Worm (Caenorhabditis elegans) whole organism, late embryonic: ENCODE results near the gene rfip-1.

Source experiments
- C38D4.7 ChIP-seq: fragments of 200-800 bp; sonication (Bioruptor generic); optimal IDR thresholded peaks from 2 replicates; lab custom pipeline; 2018; ENCODE audit warnings: mild to moderate bottlenecking, missing genetic modification characterization, moderate library complexity, missing compliant biosample characterization
- F13H6.1 ChIP-seq: sonication (generic microtip); optimal IDR thresholded peaks from 2 replicates; lab custom pipeline; 2016; ENCODE audit warnings: missing genetic modification characterization, missing compliant biosample characterization
- K09A11.1 ChIP-seq: sonication (generic microtip); optimal IDR thresholded peaks from 2 replicates; lab custom pipeline; 2017; ENCODE audit warnings: antibody characterized with exemption, mild to moderate bottlenecking, missing genetic modification characterization, missing compliant biosample characterization; ENCODE audit not compliant: insufficient read depth
- ahr-1 ChIP-seq: sonication (generic microtip); optimal IDR thresholded peaks from 2 replicates; lab custom pipeline; 2016; ENCODE audit warnings: missing genetic modification characterization, missing compliant biosample characterization
- ama-1 ChIP-seq: fragments of 150-350 bp; optimal IDR thresholded peaks from 2 replicates; lab custom pipeline; 2014
- ceh-18 ChIP-seq: sonication (generic microtip); optimal IDR thresholded peaks from 2 replicates; lab custom pipeline; 2016; ENCODE audit warnings: missing genetic modification characterization, missing compliant biosample characterization
- ceh-2 ChIP-seq: sonication (generic microtip); optimal IDR thresholded peaks from 2 replicates; lab custom pipeline; 2016; ENCODE audit warnings: missing genotype, missing genetic modification characterization, missing compliant biosample characterization
- ceh-24 ChIP-seq: sonication (generic microtip); optimal IDR thresholded peaks from 2 replicates; lab custom pipeline; 2016; ENCODE audit warnings: mild to moderate bottlenecking, missing genetic modification characterization, missing compliant biosample characterization
- ceh-30 ChIP-seq: fragments of 150-350 bp; optimal IDR thresholded peaks from 2 replicates; lab custom pipeline; 2014; ENCODE audit warnings: missing biosample characterization, missing genetic modification characterization
- ceh-34 ChIP-seq: sonication (generic microtip); optimal IDR thresholded peaks from 2 replicates; lab custom pipeline; 2016; ENCODE audit warnings: mild to moderate bottlenecking, missing genetic modification characterization, missing compliant biosample characterization
- ceh-9 ChIP-seq: sonication (generic microtip); optimal IDR thresholded peaks from 2 replicates; lab custom pipeline; 2016; ENCODE audit warnings: mild to moderate bottlenecking, missing genetic modification characterization, inconsistent platforms, missing compliant biosample characterization
- che-1 ChIP-seq: sonication (generic microtip); optimal IDR thresholded peaks from 2 replicates; lab custom pipeline; 2016; ENCODE audit warnings: mild to moderate bottlenecking, missing genetic modification characterization, missing compliant biosample characterization
- dmd-4 ChIP-seq: sonication (generic microtip); optimal IDR thresholded peaks from 2 replicates; lab custom pipeline; 2016; ENCODE audit warnings: borderline replicate concordance, missing genetic modification characterization, missing compliant biosample characterization
- dve-1 ChIP-seq: sonication (generic microtip); optimal IDR thresholded peaks from 2 replicates; lab custom pipeline; 2017; ENCODE audit warnings: antibody characterized with exemption, mild to moderate bottlenecking, missing genetic modification characterization, missing compliant biosample characterization
- elt-2 ChIP-seq: sonication (generic microtip); optimal IDR thresholded peaks from 2 replicates; lab custom pipeline; 2016; ENCODE audit warnings: missing genetic modification reagents, missing genetic modification characterization, missing compliant biosample characterization
- ets-4 ChIP-seq: sonication (generic microtip); optimal IDR thresholded peaks from 2 replicates; lab custom pipeline; 2016; ENCODE audit warnings: missing genetic modification characterization, missing compliant biosample characterization
- eyg-1 ChIP-seq: sonication (generic microtip); optimal IDR thresholded peaks from 2 replicates; lab custom pipeline; 2016; ENCODE audit warnings: missing genotype, missing genetic modification characterization, missing compliant biosample characterization
- fkh-6 ChIP-seq: sonication (generic microtip); optimal IDR thresholded peaks from 2 replicates; lab custom pipeline; 2016; ENCODE audit warnings: missing genetic modification characterization, missing compliant biosample characterization
- gmeb-2 ChIP-seq: sonication (generic microtip); optimal IDR thresholded peaks from 2 replicates; lab custom pipeline; 2016; ENCODE audit warnings: missing genetic modification characterization, inconsistent platforms, missing compliant biosample characterization
- hlh-13 ChIP-seq: fragments of 200-800 bp; sonication (Bioruptor generic); optimal IDR thresholded peaks from 2 replicates; lab custom pipeline; 2018; ENCODE audit warnings: mild to moderate bottlenecking, missing genetic modification characterization, missing compliant biosample characterization
- lim-6 ChIP-seq: sonication (generic microtip); optimal IDR thresholded peaks from 2 replicates; lab custom pipeline; 2016; ENCODE audit warnings: missing genetic modification characterization, missing compliant biosample characterization
- madf-2 ChIP-seq: sonication (generic microtip); optimal IDR thresholded peaks from 2 replicates; lab custom pipeline; 2017; ENCODE audit warnings: missing genetic modification characterization, missing compliant biosample characterization
- nfya-1 ChIP-seq: sonication (generic microtip); optimal IDR thresholded peaks from 2 replicates; lab custom pipeline; 2017; ENCODE audit warnings: missing genetic modification characterization, mild to moderate bottlenecking, missing compliant biosample characterization, antibody characterized with exemption, moderate library complexity
- odd-2 ChIP-seq: sonication (generic microtip); optimal IDR thresholded peaks from 2 replicates; lab custom pipeline; 2017; ENCODE audit warnings: antibody characterized with exemption, mild to moderate bottlenecking, missing genetic modification characterization, missing compliant biosample characterization
- pat-9 ChIP-seq: fragments of 200-800 bp; sonication (Bioruptor generic); optimal IDR thresholded peaks from 2 replicates; lab custom pipeline; 2018; ENCODE audit warnings: mild to moderate bottlenecking, missing genetic modification characterization, moderate library complexity, missing compliant biosample characterization
- pax-1 ChIP-seq: fragments of 150-350 bp; optimal IDR thresholded peaks from 2 replicates; lab custom pipeline; 2014; ENCODE audit warnings: missing biosample characterization, missing genetic modification characterization
- pha-2 ChIP-seq: sonication (generic microtip); optimal IDR thresholded peaks from 2 replicates; lab custom pipeline; 2017; ENCODE audit warnings: mild to moderate bottlenecking, missing genetic modification characterization, missing compliant biosample characterization
- pha-4 ChIP-seq: fragments of 150-350 bp; optimal IDR thresholded peaks from 2 replicates; lab custom pipeline; 2018; ENCODE audit warnings: missing biosample characterization, missing genetic modification reagents, missing genetic modification characterization
- rnt-1 ChIP-seq: sonication (generic microtip); optimal IDR thresholded peaks from 2 replicates; lab custom pipeline; 2016; ENCODE audit warnings: missing genetic modification characterization, missing compliant biosample characterization
- sdc-2 ChIP-seq: sonication (generic microtip); optimal IDR thresholded peaks from 2 replicates; lab custom pipeline; 2016; ENCODE audit warnings: missing genotype, missing genetic modification characterization, missing compliant biosample characterization
- sox-2 ChIP-seq: fragments of 200-800 bp; sonication (Bioruptor generic); IDR thresholded peaks from 2 replicates; pipeline ENCODE4 v1.3.6; 2022; ENCODE audit warnings: missing genetic modification reagents, missing genetic modification characterization, missing compliant biosample characterization
- tbx-2 ChIP-seq: sonication (generic microtip); optimal IDR thresholded peaks from 2 replicates; lab custom pipeline; 2016; ENCODE audit warnings: missing genetic modification characterization, missing compliant biosample characterization
- tbx-7 ChIP-seq: sonication (generic microtip); optimal IDR thresholded peaks from 2 replicates; lab custom pipeline; 2016; ENCODE audit warnings: missing genotype, missing genetic modification characterization, missing compliant biosample characterization
- unc-3 ChIP-seq, 2 experiments: fragments of 200-800 bp in 1 of 2; sonication (Bioruptor generic) in 1 of 2; sonication (generic microtip) in 1 of 2; conservative IDR thresholded peaks in 1 of 2; optimal IDR thresholded peaks in 1 of 2; 2 replicates each; pipeline versions ENCODE4 v1.3.6 to Lab custom; 2016 to 2022; ENCODE audit warnings: missing compliant biosample characterization in 2 of 2, missing genetic modification characterization in 2 of 2, missing genetic modification reagents in 1 of 2
- unc-42 ChIP-seq: sonication (generic microtip); optimal IDR thresholded peaks from 2 replicates; lab custom pipeline; 2016; ENCODE audit warnings: missing genotype, missing genetic modification characterization, missing compliant biosample characterization
- unc-86 ChIP-seq: sonication (generic microtip); optimal IDR thresholded peaks from 2 replicates; lab custom pipeline; 2016; ENCODE audit warnings: missing genetic modification characterization, missing compliant biosample characterization

Gene rfip-1

DNA sequence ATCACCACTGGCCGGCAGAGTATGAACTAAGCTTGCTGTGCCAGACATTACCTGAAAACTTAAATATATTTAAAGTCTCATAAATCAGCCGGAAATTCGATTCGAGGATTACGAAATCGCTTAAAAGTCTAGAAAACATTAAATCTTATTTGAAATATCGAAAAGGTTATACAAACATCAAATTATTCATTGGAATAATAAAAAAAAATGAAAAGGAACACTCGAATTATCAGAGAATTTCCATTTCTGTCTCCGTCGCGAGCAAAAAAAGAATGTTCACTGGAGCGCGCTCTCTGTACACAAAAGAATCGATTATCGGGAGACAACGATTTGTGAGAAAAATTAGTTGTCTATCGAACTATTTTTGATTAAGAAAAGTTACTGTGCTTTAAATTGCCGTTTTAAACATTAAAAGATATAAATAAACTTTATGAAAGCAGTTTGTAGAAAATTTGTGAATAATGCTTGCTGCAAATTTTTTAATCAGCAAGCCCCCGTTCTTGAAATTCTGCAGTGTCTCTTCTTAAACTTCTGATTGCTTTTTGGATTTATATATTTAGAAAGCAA is 48.1 kb upstream of the rfip-1 start, which contains the start of gene fzo-1 (continued):
- TF ChIP-seq pat-9 (tag; lab: Kevin White, UChicago) (no peak), rnt-1 (tag; lab: Kevin White, UChicago) (peak; percentile 59), unc-3 (GFP tag; conservative IDR thresholded peaks at IDR 0.05; lab: Robert Waterston, UW) (no peak), unc-3 (tag; optimal IDR thresholded peaks at IDR 0.05; lab: Kevin White, UChicago) (peak; percentile 74), che-1 (no peak), dve-1 (tag; lab: Kevin White, UChicago) (no peak), tbx-7 (tag; lab: Kevin White, UChicago) (peak; percentile 97), ets-4 (peak; percentile 92), nfya-1 (no peak), eyg-1 (tag; lab: Kevin White, UChicago) (peak; percentile 67), gmeb-2 (tag; lab: Kevin White, UChicago) (peak; percentile 42), unc-42 (peak; percentile 71), fkh-6 (tag; lab: Kevin White, UChicago) (peak; percentile 60), dmd-4 (tag; lab: Kevin White, UChicago) (peak; percentile 36), F13H6.1 (tag; lab: Kevin White, UChicago) (peak; percentile 80), ceh-9 (tag; lab: Kevin White, UChicago) (no peak), ama-1 (lab: Kevin White, UChicago) (no peak), sdc-2 (peak; percentile 68), unc-86 (tag; lab: Kevin White, UChicago) (peak; percentile 15), odd-2 (tag; lab: Kevin White, UChicago) (no peak), lim-6 (tag; lab: Kevin White, UChicago) (peak; percentile 86), K09A11.1 (tag; lab: Kevin White, UChicago) (no peak), ceh-18 (tag; lab: Kevin White, UChicago) (peak; percentile 28), madf-2 (tag; lab: Kevin White, UChicago) (no peak), pha-4 (tag; lab: Kevin White, UChicago) (no peak), ceh-34 (tag; lab: Kevin White, UChicago) (peak; percentile 75), hlh-13 (GFP tag; lab: Kevin White, UChicago) (no peak), ceh-30 (no peak), ahr-1 (tag; lab: Kevin White, UChicago) (peak; percentile 81), elt-2 (peak; percentile 97), sox-2 (GFP tag; lab: Robert Waterston, UW) (no peak), pha-2 (peak; percentile 54), ceh-24 (peak; percentile 35), tbx-2 (tag; lab: Kevin White, UChicago) (peak; percentile 95), pax-1 (tag; lab: Kevin White, UChicago) (peak; percentile 49), C38D4.7 (GFP tag; lab: Kevin White, UChicago) (no peak)

DNA sequence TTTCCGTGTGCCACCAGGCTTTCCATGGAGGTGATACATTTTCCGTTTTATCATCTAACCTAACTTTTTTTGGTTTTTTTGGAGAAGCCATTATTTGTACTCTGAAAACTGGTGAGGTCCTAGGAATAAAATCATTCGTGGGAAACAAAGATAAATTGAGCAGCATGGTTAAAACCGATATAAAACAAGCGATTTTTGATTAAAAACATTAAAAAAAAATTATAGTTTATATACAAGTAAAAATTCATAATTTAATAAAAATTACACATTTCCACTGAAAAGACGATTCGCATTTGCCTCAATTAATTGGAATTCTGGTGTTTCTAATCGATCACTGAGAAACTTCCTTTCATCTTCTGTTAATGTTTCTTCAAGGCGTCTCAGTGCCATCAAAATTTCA is 45.9 kb upstream of the rfip-1 start, which contains the start of gene ZK1248.15:
TSS of gene ZK1248.15 (minus strand) at position 101 of the 400 bp plus-strand sequence.
- TF ChIP-seq gmeb-2 (tag; lab: Kevin White, UChicago), result no peak
- TF ChIP-seq ceh-2 (tag; lab: Kevin White, UChicago), result no peak
- no peak for TF ChIP-seq che-1
- TF ChIP-seq F13H6.1 (tag; lab: Kevin White, UChicago), result no peak
- no peak for TF ChIP-seq K09A11.1 (tag; lab: Kevin White, UChicago)

DNA sequence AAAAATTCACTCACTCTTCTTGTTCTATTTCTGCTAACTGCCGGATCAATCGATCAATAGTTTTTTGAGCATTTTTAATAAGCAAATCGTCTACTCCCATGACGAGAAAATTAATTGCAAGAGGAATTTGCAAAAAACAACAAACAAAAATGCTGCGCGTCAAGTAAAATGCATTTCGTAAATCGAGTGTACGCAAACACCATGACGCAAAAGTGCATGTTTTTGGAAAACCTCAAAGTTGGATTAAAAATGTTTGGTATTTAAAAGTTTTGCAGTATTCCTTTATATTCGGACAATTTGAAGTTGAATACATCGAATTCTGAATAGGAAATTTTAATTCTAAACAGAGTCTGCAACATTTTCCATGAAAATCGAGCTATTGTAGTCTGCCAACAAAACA is 45.1 kb upstream of the rfip-1 start, which contains the start of gene ZK1248.19:
TSS of gene ZK1248.19 (minus strand) at position 188 of the 400 bp plus-strand sequence.
- TF ChIP-seq odd-2 (tag; lab: Kevin White, UChicago) (no peak), nfya-1 (peak; percentile 28)
